Worm (Caenorhabditis elegans): ENCODE data around the gene C46E10.8.

DNA sequence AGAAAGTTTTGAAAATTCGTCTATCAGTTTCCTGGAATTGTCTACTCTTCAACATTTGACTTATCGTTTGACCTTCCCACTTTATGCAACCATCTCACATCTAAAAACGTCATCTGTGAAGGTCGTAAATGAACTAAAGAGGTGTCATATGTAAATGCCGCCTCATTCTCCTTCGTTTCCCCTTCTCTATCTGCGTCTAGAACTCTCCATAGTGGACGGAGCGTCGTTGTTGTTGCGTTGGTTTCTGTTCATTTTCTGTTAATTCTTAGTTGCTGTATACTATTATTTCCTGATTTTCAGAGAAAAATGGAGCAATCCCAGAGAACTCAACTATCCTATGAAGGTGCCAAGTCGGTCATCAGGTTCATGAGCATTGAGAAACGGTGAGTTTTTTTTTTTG is 10.9 kb downstream of the C46E10.8 start, which contains the start of gene fbxc-52:
- TF ChIP-seq hmg-1.1 (GFP tag; IDR thresholded peaks at IDR 0.05): no peak
- TF ChIP-seq R02D3.7 (tag; optimal IDR thresholded peaks at IDR 0.05): no peak
- no peak for TF ChIP-seq zfp-3 (GFP tag; conservative IDR thresholded peaks at IDR 0.05)
- TF ChIP-seq ceh-62 (tag; optimal IDR thresholded peaks at IDR 0.05): no peak
- TF ChIP-seq Y5F2A.4 (GFP tag; optimal IDR thresholded peaks at IDR 0.05): no peak
- no peak for TF ChIP-seq unc-39 (tag; optimal IDR thresholded peaks at IDR 0.05)
- TF ChIP-seq nhr-102 (tag; optimal IDR thresholded peaks at IDR 0.05): no peak
- TF ChIP-seq aly-2 (tag; optimal IDR thresholded peaks at IDR 0.05): no peak
- no peak for TF ChIP-seq set-16 (GFP tag; IDR thresholded peaks at IDR 0.05)

Measured in whole organism, L4 larva.